Fruit fly (Drosophila melanogaster) whole organism, prepupa: ENCODE data around the gene Patsas.

Experiments used
- CG10669 ChIP-seq: fragments of 200-800 bp; sonication (Bioruptor generic); optimal IDR thresholded peaks from 3 replicates; lab custom pipeline; 2018; ENCODE audit warnings: missing biosample characterization, mild to moderate bottlenecking, missing genetic modification characterization, moderate library complexity
- CG11762 ChIP-seq: fragments of 200-800 bp; sonication (Bioruptor generic); optimal IDR thresholded peaks from 3 replicates; lab custom pipeline; 2016; ENCODE audit warnings: missing biosample characterization, missing genetic modification characterization; ENCODE audit not compliant: insufficient read depth
- CG1621 ChIP-seq: fragments of 200-800 bp; sonication (Bioruptor generic); optimal IDR thresholded peaks from 3 replicates; lab custom pipeline; 2018; ENCODE audit warnings: missing biosample characterization, mild to moderate bottlenecking, missing genetic modification characterization
- CG3032 ChIP-seq: fragments of 200-800 bp; optimal IDR thresholded peaks from 2 replicates; lab custom pipeline; 2019; ENCODE audit warnings: missing biosample characterization, mild to moderate bottlenecking, missing genetic modification characterization, moderate library complexity
- CG31627 ChIP-seq: fragments of 200-800 bp; sonication (Bioruptor generic); optimal IDR thresholded peaks from 3 replicates; lab custom pipeline; 2016; ENCODE audit warnings: missing biosample characterization, missing genetic modification characterization
- CG32006 ChIP-seq: fragments of 200-800 bp; sonication (Bioruptor generic); optimal IDR thresholded peaks from 3 replicates; lab custom pipeline; 2017; ENCODE audit warnings: missing biosample characterization, mild to moderate bottlenecking, missing genetic modification characterization
- CG34406 ChIP-seq: fragments of 200-800 bp; sonication (Bioruptor generic); optimal IDR thresholded peaks from 3 replicates; lab custom pipeline; 2016; ENCODE audit warnings: missing biosample characterization, missing genetic modification characterization
- CG3919 ChIP-seq: fragments of 200-800 bp; sonication (Bioruptor generic); optimal IDR thresholded peaks from 3 replicates; lab custom pipeline; 2016; ENCODE audit warnings: missing biosample characterization, missing genetic modification characterization
- CG4318 ChIP-seq: fragments of 200-800 bp; sonication (Bioruptor generic); optimal IDR thresholded peaks from 3 replicates; lab custom pipeline; 2017; ENCODE audit warnings: missing biosample characterization, mild to moderate bottlenecking, missing genetic modification characterization
- CG6163 ChIP-seq: fragments of 200-800 bp; sonication (Bioruptor generic); IDR thresholded peaks from 3 replicates; pipeline ENCODE4 v1.3.6; 2022; ENCODE audit warnings: missing biosample characterization, missing genetic modification characterization
- CG6276 ChIP-seq: fragments of 200-800 bp; sonication (Bioruptor generic); optimal IDR thresholded peaks from 2 replicates; lab custom pipeline; 2017; ENCODE audit warnings: missing biosample characterization, mild to moderate bottlenecking, missing genetic modification characterization
- CG6854 ChIP-seq: fragments of 200-800 bp; sonication (Bioruptor generic); optimal IDR thresholded peaks from 2 replicates; lab custom pipeline; 2017; ENCODE audit warnings: missing biosample characterization, mild to moderate bottlenecking, missing genetic modification characterization
- CG8319 ChIP-seq: fragments of 200-800 bp; sonication (Bioruptor generic); optimal IDR thresholded peaks from 3 replicates; lab custom pipeline; 2016; ENCODE audit warnings: missing biosample characterization, missing genetic modification characterization
- CG9139 ChIP-seq: fragments of 200-800 bp; sonication (Bioruptor generic); optimal IDR thresholded peaks from 3 replicates; lab custom pipeline; 2017; ENCODE audit warnings: missing biosample characterization, mild to moderate bottlenecking, missing genetic modification characterization
- Eip78C ChIP-seq: fragments of 200-800 bp; sonication (Bioruptor generic); peaks from one replicate; lab custom pipeline; 2016; ENCODE audit warnings: missing biosample characterization, missing genetic modification characterization
- Eip93F ChIP-seq: fragments of 200-800 bp; sonication (Bioruptor generic); optimal IDR thresholded peaks from 2 replicates; lab custom pipeline; 2016; ENCODE audit warnings: missing biosample characterization, mild to moderate bottlenecking, missing genetic modification characterization
- Gug ChIP-seq: fragments of 200-800 bp; sonication (Bioruptor generic); IDR thresholded peaks from 2 replicates; pipeline ENCODE4 v1.3.6; 2022; ENCODE audit warnings: missing biosample characterization, missing genetic modification characterization
- Hr38 ChIP-seq: sonication (Bioruptor generic); optimal IDR thresholded peaks from 2 replicates; lab custom pipeline; 2016; ENCODE audit warnings: missing biosample characterization, missing genetic modification characterization
- Hr39 ChIP-seq: fragments of 200-800 bp; sonication (Bioruptor generic); optimal IDR thresholded peaks from 2 replicates; lab custom pipeline; 2016; ENCODE audit warnings: missing biosample characterization, missing genetic modification characterization
- Lpt ChIP-seq: fragments of 200-800 bp; sonication (Bioruptor generic); optimal IDR thresholded peaks from 3 replicates; lab custom pipeline; 2016; ENCODE audit warnings: missing biosample characterization, missing genetic modification characterization
- Met ChIP-seq: fragments of 200-800 bp; sonication (Bioruptor generic); optimal IDR thresholded peaks from 3 replicates; lab custom pipeline; 2016; ENCODE audit warnings: missing biosample characterization, missing genetic modification characterization
- Smox ChIP-seq: fragments of 200-800 bp; sonication (Bioruptor generic); optimal IDR thresholded peaks from 3 replicates; lab custom pipeline; 2016; ENCODE audit warnings: missing biosample characterization, missing genetic modification characterization
- Sox102F ChIP-seq: fragments of 200-800 bp; sonication (Bioruptor generic); optimal IDR thresholded peaks from 2 replicates; lab custom pipeline; 2016; ENCODE audit warnings: missing biosample characterization, mild to moderate bottlenecking, missing genetic modification characterization
- Sox14 ChIP-seq: fragments of 200-800 bp; sonication (Bioruptor generic); optimal IDR thresholded peaks from 3 replicates; lab custom pipeline; 2016; ENCODE audit warnings: missing biosample characterization, missing genetic modification characterization
- Sox15 ChIP-seq: fragments of 200-800 bp; sonication (Bioruptor generic); optimal IDR thresholded peaks from 3 replicates; lab custom pipeline; 2016; ENCODE audit warnings: missing biosample characterization, missing genetic modification characterization
- achi ChIP-seq: fragments of 200-800 bp; sonication (Bioruptor generic); optimal IDR thresholded peaks from 3 replicates; lab custom pipeline; 2016; ENCODE audit warnings: missing biosample characterization, missing genetic modification characterization
- cyc ChIP-seq: fragments of 200-800 bp; sonication (Bioruptor generic); optimal IDR thresholded peaks from 3 replicates; lab custom pipeline; 2016; ENCODE audit warnings: missing biosample characterization, missing genetic modification characterization
- dsx ChIP-seq: fragments of 200-800 bp; optimal IDR thresholded peaks from 3 replicates; lab custom pipeline; 2019; ENCODE audit warnings: missing biosample characterization, mild to moderate bottlenecking, missing genetic modification characterization, moderate library complexity; ENCODE audit not compliant: poor library complexity, severe bottlenecking
- fd85E ChIP-seq: fragments of 200-800 bp; sonication (Bioruptor generic); optimal IDR thresholded peaks from 3 replicates; lab custom pipeline; 2016; ENCODE audit warnings: missing biosample characterization, missing genetic modification characterization
- fkh ChIP-seq: fragments of 200-800 bp; sonication (Bioruptor generic); optimal IDR thresholded peaks from 3 replicates; lab custom pipeline; 2017; ENCODE audit warnings: missing biosample characterization, mild to moderate bottlenecking, missing genetic modification characterization, moderate library complexity
- lz ChIP-seq: fragments of 200-800 bp; sonication (Bioruptor generic); optimal IDR thresholded peaks from 3 replicates; lab custom pipeline; 2016; ENCODE audit warnings: missing biosample characterization, missing genetic modification characterization
- ss ChIP-seq, 2 experiments: fragments of 200-800 bp; sonication (Bioruptor generic); optimal IDR thresholded peaks; 2 replicates in 1 of 2; 3 replicates in 1 of 2; lab custom pipeline; 2017 to 2018; ENCODE audit warnings: mild to moderate bottlenecking in 2 of 2, missing biosample characterization in 2 of 2, missing genetic modification characterization in 2 of 2, moderate library complexity in 1 of 2
- svp ChIP-seq: fragments of 200-800 bp; sonication (Bioruptor generic); peaks from one replicate; lab custom pipeline; 2016; ENCODE audit warnings: missing biosample characterization, missing genetic modification characterization
- topi ChIP-seq: fragments of 200-800 bp; sonication (Bioruptor generic); optimal IDR thresholded peaks from 3 replicates; lab custom pipeline; 2016; ENCODE audit warnings: missing biosample characterization, missing genetic modification characterization

Gene Patsas

DNA sequence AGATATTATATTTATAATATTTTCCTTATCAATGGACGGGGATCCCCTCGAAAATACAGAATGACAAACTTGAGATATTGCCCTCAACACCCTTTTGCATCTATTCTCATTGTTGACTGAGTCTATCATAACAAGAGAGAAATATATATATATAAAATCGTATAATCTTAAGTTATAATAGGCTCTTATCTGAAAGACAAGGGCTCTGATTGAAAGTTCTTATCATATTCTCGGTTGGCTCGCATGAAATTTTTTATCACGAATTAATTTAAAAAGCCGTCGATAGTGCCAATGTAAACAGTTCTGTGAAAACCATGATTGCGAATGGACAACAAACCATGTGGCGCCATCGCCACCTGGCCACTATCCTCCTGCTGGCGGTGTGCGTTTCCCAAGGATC is 7.7 kb upstream of the Patsas start, which contains the start of gene Phae2:
Gene Phae2, plus strand, starts transcription at position 301 of the 400 bp plus-strand sequence.
- TF ChIP-seq Eip78C (GFP tag; lab: Kevin White, UChicago) (peak; percentile 32), CG31627 (no peak)

DNA sequence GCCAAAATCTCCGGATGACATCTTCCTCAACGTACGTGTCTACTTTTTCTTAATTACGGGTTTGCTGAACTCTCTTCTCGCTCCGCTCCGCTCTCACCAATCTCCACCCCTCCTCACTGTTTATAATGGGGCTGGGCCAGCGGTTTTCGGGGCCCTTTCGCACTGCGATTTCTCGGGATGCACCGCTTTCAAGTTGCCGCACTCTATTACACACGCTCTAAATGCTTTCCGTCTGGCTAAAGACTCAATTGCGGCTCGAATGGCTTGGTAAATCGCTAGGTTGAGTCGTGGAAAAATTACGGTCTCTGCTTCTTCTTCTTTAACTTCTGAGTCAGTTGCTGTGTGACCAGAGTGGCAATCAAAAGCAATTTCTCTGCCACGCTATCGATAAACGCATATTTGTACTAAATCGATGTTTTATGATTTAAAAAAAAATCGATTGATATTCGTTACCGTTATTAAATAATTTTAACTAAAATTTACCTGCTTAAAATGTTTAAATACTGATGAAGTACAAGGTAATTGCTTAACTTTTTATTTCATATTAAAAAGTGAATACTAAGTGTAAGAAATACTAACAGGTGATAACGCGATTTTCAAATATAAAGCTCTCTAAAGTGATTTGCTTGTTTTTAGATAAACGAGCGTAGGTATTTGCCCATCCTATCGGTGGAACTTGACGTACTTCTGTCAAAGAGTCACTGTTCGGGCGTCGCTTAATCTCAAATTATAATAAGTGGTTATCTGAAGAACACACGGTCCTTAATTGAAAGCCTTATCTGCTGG is 5.9 kb upstream of the Patsas start, which contains the start of the genes Rab6 and Phae1:
Gene Rab6, minus strand, starts transcription at position 338 of the 786 bp plus-strand sequence.
Gene Phae1, plus strand, starts transcription at position 639 of the 786 bp plus-strand sequence.
- no peak for TF ChIP-seq achi (GFP tag; lab: Kevin White, UChicago)
- TF ChIP-seq CG6276 (GFP tag; lab: Kevin White, UChicago): no peak
- TF ChIP-seq Hr38 (GFP tag; lab: Kevin White, UChicago): no peak
- peak; percentile 15 for TF ChIP-seq Eip78C (GFP tag; lab: Kevin White, UChicago)
- TF ChIP-seq CG9139: no peak
- no peak for TF ChIP-seq lz (GFP tag; lab: Kevin White, UChicago)
- TF ChIP-seq Sox102F: no peak
- no peak for TF ChIP-seq topi (GFP tag; lab: Kevin White, UChicago)
- peak; percentile 68 for TF ChIP-seq CG6854 (GFP tag; lab: Kevin White, UChicago)
- no peak for TF ChIP-seq CG32006 (GFP tag; lab: Kevin White, UChicago)
- no peak for TF ChIP-seq CG3919 (GFP tag; lab: Kevin White, UChicago)
- TF ChIP-seq CG1621 (tag; lab: Kevin White, UChicago): peak; percentile 73
- no peak for TF ChIP-seq Lpt
- TF ChIP-seq Gug (GFP tag; lab: Robert Waterston, UW): no peak
- TF ChIP-seq Sox15 (GFP tag; lab: Kevin White, UChicago): no peak
- TF ChIP-seq Sox14 (GFP tag; lab: Kevin White, UChicago): no peak
- TF ChIP-seq Smox (GFP tag; lab: Kevin White, UChicago): no peak
- no peak for TF ChIP-seq Eip93F
- no peak for TF ChIP-seq Met
- no peak for TF ChIP-seq CG11762 (GFP tag; lab: Kevin White, UChicago)
- TF ChIP-seq CG34406: no peak
- TF ChIP-seq dsx (GFP tag; lab: Kevin White, UChicago): no peak
- TF ChIP-seq CG6163 (GFP tag; lab: Robert Waterston, UW): no peak
- TF ChIP-seq CG31627: no peak
- TF ChIP-seq ss (GFP tag; optimal IDR thresholded peaks at IDR 0.05; lab: Kevin White, UChicago): no peak
- no peak for TF ChIP-seq Hr39 (GFP tag; lab: Kevin White, UChicago)
- peak; percentile 77 for TF ChIP-seq svp (GFP tag; lab: Kevin White, UChicago)
- peak; percentile 6 for TF ChIP-seq CG3032 (tag; lab: Kevin White, UChicago)

DNA sequence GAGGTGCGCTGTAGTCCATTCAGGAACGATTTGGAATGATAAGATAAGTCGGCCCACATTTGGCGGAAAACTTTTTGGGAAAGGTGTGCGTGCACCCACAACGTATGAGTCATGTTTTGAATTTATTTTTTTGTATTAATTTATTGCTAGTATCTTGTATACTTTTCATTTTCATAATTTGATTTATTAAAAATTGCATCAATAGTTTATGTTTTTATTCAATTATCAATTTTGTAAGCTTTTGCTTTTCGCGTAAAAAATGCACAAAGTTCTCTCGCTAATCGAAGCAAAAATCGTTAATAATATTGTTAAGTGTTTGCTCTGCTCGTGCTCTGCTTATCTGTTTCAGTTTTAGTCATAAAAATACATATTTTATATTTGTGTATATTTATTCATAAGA is 4.0 kb upstream of the Patsas start:
- TF ChIP-seq fkh (no peak), Sox102F (no peak), CG34406 (no peak), CG4318 (GFP tag; lab: Kevin White, UChicago) (no peak), ss (GFP tag; optimal IDR thresholded peaks at IDR 0.05; lab: Kevin White, UChicago) (no peak), cyc (GFP tag; lab: Kevin White, UChicago) (no peak), CG8319 (no peak), CG11762 (GFP tag; lab: Kevin White, UChicago) (no peak), CG10669 (GFP tag; lab: Kevin White, UChicago) (no peak), CG6276 (GFP tag; lab: Kevin White, UChicago) (no peak), CG6163 (GFP tag; lab: Robert Waterston, UW) (no peak), fd85E (GFP tag; lab: Kevin White, UChicago) (no peak)

DNA sequence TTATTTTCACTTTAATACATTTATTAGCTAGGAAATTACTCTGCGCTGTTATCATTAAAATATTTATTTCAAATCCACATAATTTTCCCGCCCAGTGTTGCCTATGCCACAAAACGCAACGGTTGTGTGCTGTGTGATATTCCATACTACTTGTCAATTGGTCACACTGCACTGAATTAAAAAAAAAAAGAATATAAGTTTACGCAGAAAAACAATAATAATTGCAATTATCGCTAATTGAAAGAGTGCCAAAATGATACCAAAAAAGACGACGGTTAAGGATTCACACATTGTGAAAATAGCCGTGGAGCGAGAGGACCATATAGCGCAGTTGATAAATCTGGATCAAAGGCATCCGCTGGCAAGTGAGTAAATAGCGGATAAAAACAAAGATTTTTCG is 5.4 kb downstream of the Patsas start, which contains the start of gene Ced-12:
Gene Ced-12, plus strand, starts transcription at position 141 of the 400 bp plus-strand sequence.
- no peak for TF ChIP-seq cyc (GFP tag; lab: Kevin White, UChicago)
- peak; percentile 45 for TF ChIP-seq fkh
